Worm (Caenorhabditis elegans): ENCODE measurements around the gene C41H7.9.

- no peak for TF ChIP-seq ama-1 (optimal IDR thresholded peaks at IDR 0.05)
- no peak for TF ChIP-seq zag-1 (tag; optimal IDR thresholded peaks at IDR 0.05)
- TF ChIP-seq lin-13 (GFP tag; optimal IDR thresholded peaks at IDR 0.05), result no peak
- TF ChIP-seq lin-15B (tag; optimal IDR thresholded peaks at IDR 0.05), result no peak
- TF ChIP-seq nhr-237 (tag; optimal IDR thresholded peaks at IDR 0.05), result no peak
- TF ChIP-seq lsy-2 (tag; optimal IDR thresholded peaks at IDR 0.05), result no peak
- TF ChIP-seq Y75B8A.6 (GFP tag; IDR thresholded peaks at IDR 0.05), result no peak
- TF ChIP-seq tra-1 (GFP tag; IDR thresholded peaks at IDR 0.05), result no peak
- no peak for TF ChIP-seq zip-2 (tag; optimal IDR thresholded peaks at IDR 0.05)
- no peak for TF ChIP-seq hlh-30 (tag; optimal IDR thresholded peaks at IDR 0.05; ENCODE audit: insufficient read depth)
- TF ChIP-seq ztf-11 (tag; optimal IDR thresholded peaks at IDR 0.05), result no peak
- no peak for TF ChIP-seq skn-1 (tag; optimal IDR thresholded peaks at IDR 0.05)
- TF ChIP-seq arid-1 (GFP tag; conservative IDR thresholded peaks at IDR 0.05), result no peak
These were observed 18.4 kb upstream of the C41H7.9 start for ce11 chrII:3030416-3030815.

All from whole organism, L4 larva.